Fruit fly (Drosophila melanogaster) whole organism, prepupa: ENCODE measurements around the gene oaf.
A peak's percentile ranks its signal among the peaks of the same experiment; 100 is the strongest.

ENCODE experiments used
- Blimp-1 ChIP-seq: fragments of 200-800 bp; sonication (Bioruptor generic); optimal IDR thresholded peaks from 3 replicates; lab custom pipeline; 2017; ENCODE audit warnings: missing biosample characterization, missing genetic modification characterization, mild to moderate bottlenecking, moderate library complexity, missing genetic modification reagents
- CG10669 ChIP-seq: fragments of 200-800 bp; sonication (Bioruptor generic); optimal IDR thresholded peaks from 3 replicates; lab custom pipeline; 2018; ENCODE audit warnings: missing biosample characterization, mild to moderate bottlenecking, missing genetic modification characterization, moderate library complexity
- CG11294 ChIP-seq: fragments of 200-800 bp; sonication (Bioruptor generic); IDR thresholded peaks from 2 replicates; pipeline ENCODE4 v1.3.6; 2022; ENCODE audit warnings: missing biosample characterization, missing genetic modification characterization
- CG15336 ChIP-seq: fragments of 200-800 bp; sonication (Bioruptor generic); IDR thresholded peaks from 2 replicates; pipeline ENCODE4 v1.3.6; 2022; ENCODE audit warnings: missing biosample characterization, missing genetic modification characterization
- CG1621 ChIP-seq: fragments of 200-800 bp; sonication (Bioruptor generic); optimal IDR thresholded peaks from 3 replicates; lab custom pipeline; 2018; ENCODE audit warnings: missing biosample characterization, mild to moderate bottlenecking, missing genetic modification characterization
- CG16779 ChIP-seq: fragments of 200-800 bp; sonication (Bioruptor generic); optimal IDR thresholded peaks from 3 replicates; lab custom pipeline; 2017; ENCODE audit warnings: missing biosample characterization, mild to moderate bottlenecking, missing genetic modification characterization
- CG3032 ChIP-seq: fragments of 200-800 bp; optimal IDR thresholded peaks from 2 replicates; lab custom pipeline; 2019; ENCODE audit warnings: missing biosample characterization, mild to moderate bottlenecking, missing genetic modification characterization, moderate library complexity
- CG31627 ChIP-seq: fragments of 200-800 bp; sonication (Bioruptor generic); optimal IDR thresholded peaks from 3 replicates; lab custom pipeline; 2016; ENCODE audit warnings: missing biosample characterization, missing genetic modification characterization
- CG32006 ChIP-seq: fragments of 200-800 bp; sonication (Bioruptor generic); optimal IDR thresholded peaks from 3 replicates; lab custom pipeline; 2017; ENCODE audit warnings: missing biosample characterization, mild to moderate bottlenecking, missing genetic modification characterization
- CG3919 ChIP-seq: fragments of 200-800 bp; sonication (Bioruptor generic); optimal IDR thresholded peaks from 3 replicates; lab custom pipeline; 2016; ENCODE audit warnings: missing biosample characterization, missing genetic modification characterization
- CG4318 ChIP-seq: fragments of 200-800 bp; sonication (Bioruptor generic); optimal IDR thresholded peaks from 3 replicates; lab custom pipeline; 2017; ENCODE audit warnings: missing biosample characterization, mild to moderate bottlenecking, missing genetic modification characterization
- CG6163 ChIP-seq: fragments of 200-800 bp; sonication (Bioruptor generic); IDR thresholded peaks from 3 replicates; pipeline ENCODE4 v1.3.6; 2022; ENCODE audit warnings: missing biosample characterization, missing genetic modification characterization
- CG6276 ChIP-seq: fragments of 200-800 bp; sonication (Bioruptor generic); optimal IDR thresholded peaks from 2 replicates; lab custom pipeline; 2017; ENCODE audit warnings: missing biosample characterization, mild to moderate bottlenecking, missing genetic modification characterization
- CG6792 ChIP-seq: fragments of 200-800 bp; sonication (Bioruptor generic); optimal IDR thresholded peaks from 3 replicates; lab custom pipeline; 2016; ENCODE audit warnings: missing biosample characterization, missing genetic modification characterization
- CG6808 ChIP-seq: fragments of 200-800 bp; sonication (Bioruptor generic); optimal IDR thresholded peaks from 3 replicates; lab custom pipeline; 2017; ENCODE audit warnings: missing biosample characterization, missing genetic modification characterization, mild to moderate bottlenecking, moderate library complexity, missing genetic modification reagents
- CG6854 ChIP-seq: fragments of 200-800 bp; sonication (Bioruptor generic); optimal IDR thresholded peaks from 2 replicates; lab custom pipeline; 2017; ENCODE audit warnings: missing biosample characterization, mild to moderate bottlenecking, missing genetic modification characterization
- CG7368 ChIP-seq: fragments of 200-800 bp; sonication (Bioruptor generic); optimal IDR thresholded peaks from 3 replicates; lab custom pipeline; 2016; ENCODE audit warnings: missing biosample characterization, missing genetic modification characterization
- CG8119 ChIP-seq: fragments of 200-800 bp; sonication (Bioruptor generic); IDR thresholded peaks from 3 replicates; pipeline ENCODE4 v1.3.6; 2022; ENCODE audit warnings: missing biosample characterization, missing genetic modification characterization
- CG8319 ChIP-seq: fragments of 200-800 bp; sonication (Bioruptor generic); optimal IDR thresholded peaks from 3 replicates; lab custom pipeline; 2016; ENCODE audit warnings: missing biosample characterization, missing genetic modification characterization
- CG8632 ChIP-seq: fragments of 200-800 bp; sonication (Bioruptor generic); optimal IDR thresholded peaks from 3 replicates; lab custom pipeline; 2016; ENCODE audit warnings: missing biosample characterization, missing genetic modification characterization
- CG9139 ChIP-seq: fragments of 200-800 bp; sonication (Bioruptor generic); optimal IDR thresholded peaks from 3 replicates; lab custom pipeline; 2017; ENCODE audit warnings: missing biosample characterization, mild to moderate bottlenecking, missing genetic modification characterization
- Eip75B ChIP-seq: fragments of 200-800 bp; sonication (Bioruptor generic); optimal IDR thresholded peaks from 3 replicates; lab custom pipeline; 2016; ENCODE audit warnings: missing biosample characterization, missing genetic modification characterization
- Eip78C ChIP-seq: fragments of 200-800 bp; sonication (Bioruptor generic); peaks from one replicate; lab custom pipeline; 2016; ENCODE audit warnings: missing biosample characterization, missing genetic modification characterization
- Eip93F ChIP-seq: fragments of 200-800 bp; sonication (Bioruptor generic); optimal IDR thresholded peaks from 2 replicates; lab custom pipeline; 2016; ENCODE audit warnings: missing biosample characterization, mild to moderate bottlenecking, missing genetic modification characterization
- Ets21C ChIP-seq: fragments of 200-800 bp; sonication (Bioruptor generic); optimal IDR thresholded peaks from 3 replicates; lab custom pipeline; 2016; ENCODE audit warnings: missing biosample characterization, missing genetic modification characterization
- Ets96B ChIP-seq: fragments of 200-800 bp; optimal IDR thresholded peaks from 2 replicates; lab custom pipeline; 2019; ENCODE audit warnings: missing biosample characterization, mild to moderate bottlenecking, missing genetic modification characterization, moderate library complexity
- Gug ChIP-seq: fragments of 200-800 bp; sonication (Bioruptor generic); IDR thresholded peaks from 2 replicates; pipeline ENCODE4 v1.3.6; 2022; ENCODE audit warnings: missing biosample characterization, missing genetic modification characterization
- Hr38 ChIP-seq: sonication (Bioruptor generic); optimal IDR thresholded peaks from 2 replicates; lab custom pipeline; 2016; ENCODE audit warnings: missing biosample characterization, missing genetic modification characterization
- Hr39 ChIP-seq: fragments of 200-800 bp; sonication (Bioruptor generic); optimal IDR thresholded peaks from 2 replicates; lab custom pipeline; 2016; ENCODE audit warnings: missing biosample characterization, missing genetic modification characterization
- Hr4 ChIP-seq: fragments of 200-800 bp; sonication (Bioruptor generic); optimal IDR thresholded peaks from 3 replicates; lab custom pipeline; 2016; ENCODE audit warnings: missing biosample characterization, missing genetic modification characterization
- Lpt ChIP-seq: fragments of 200-800 bp; sonication (Bioruptor generic); optimal IDR thresholded peaks from 3 replicates; lab custom pipeline; 2016; ENCODE audit warnings: missing biosample characterization, missing genetic modification characterization
- Met ChIP-seq: fragments of 200-800 bp; sonication (Bioruptor generic); optimal IDR thresholded peaks from 3 replicates; lab custom pipeline; 2016; ENCODE audit warnings: missing biosample characterization, missing genetic modification characterization
- OdsH ChIP-seq: fragments of 200-800 bp; sonication (Bioruptor generic); optimal IDR thresholded peaks from 3 replicates; lab custom pipeline; 2016; ENCODE audit warnings: missing biosample characterization, missing genetic modification characterization
- Smox ChIP-seq: fragments of 200-800 bp; sonication (Bioruptor generic); optimal IDR thresholded peaks from 3 replicates; lab custom pipeline; 2016; ENCODE audit warnings: missing biosample characterization, missing genetic modification characterization
- Sox102F ChIP-seq: fragments of 200-800 bp; sonication (Bioruptor generic); optimal IDR thresholded peaks from 2 replicates; lab custom pipeline; 2016; ENCODE audit warnings: missing biosample characterization, mild to moderate bottlenecking, missing genetic modification characterization
- Sox14 ChIP-seq: fragments of 200-800 bp; sonication (Bioruptor generic); optimal IDR thresholded peaks from 3 replicates; lab custom pipeline; 2016; ENCODE audit warnings: missing biosample characterization, missing genetic modification characterization
- Sox15 ChIP-seq: fragments of 200-800 bp; sonication (Bioruptor generic); optimal IDR thresholded peaks from 3 replicates; lab custom pipeline; 2016; ENCODE audit warnings: missing biosample characterization, missing genetic modification characterization
- achi ChIP-seq: fragments of 200-800 bp; sonication (Bioruptor generic); optimal IDR thresholded peaks from 3 replicates; lab custom pipeline; 2016; ENCODE audit warnings: missing biosample characterization, missing genetic modification characterization
- acj6 ChIP-seq: fragments of 200-800 bp; sonication (Bioruptor generic); optimal IDR thresholded peaks from 3 replicates; lab custom pipeline; 2016; ENCODE audit warnings: missing biosample characterization, missing genetic modification characterization
- cyc ChIP-seq: fragments of 200-800 bp; sonication (Bioruptor generic); optimal IDR thresholded peaks from 3 replicates; lab custom pipeline; 2016; ENCODE audit warnings: missing biosample characterization, missing genetic modification characterization
- dac ChIP-seq: fragments of 200-800 bp; sonication (Bioruptor generic); optimal IDR thresholded peaks from 2 replicates; lab custom pipeline; 2017; ENCODE audit warnings: missing biosample characterization, mild to moderate bottlenecking, missing genetic modification characterization
- dsx ChIP-seq: fragments of 200-800 bp; optimal IDR thresholded peaks from 3 replicates; lab custom pipeline; 2019; ENCODE audit warnings: missing biosample characterization, mild to moderate bottlenecking, missing genetic modification characterization, moderate library complexity; ENCODE audit not compliant: poor library complexity, severe bottlenecking
- eg ChIP-seq: fragments of 200-800 bp; sonication (Bioruptor generic); IDR thresholded peaks from 3 replicates; pipeline ENCODE4 v1.3.6; 2022; ENCODE audit warnings: missing biosample characterization, missing genetic modification characterization
- esn ChIP-seq: fragments of 200-800 bp; sonication (Bioruptor generic); optimal IDR thresholded peaks from 2 replicates; lab custom pipeline; 2016; ENCODE audit warnings: missing biosample characterization, mild to moderate bottlenecking, missing genetic modification characterization, moderate library complexity
- fd59A ChIP-seq: fragments of 200-800 bp; sonication (Bioruptor generic); optimal IDR thresholded peaks from 2 replicates; lab custom pipeline; 2017; ENCODE audit warnings: missing biosample characterization, mild to moderate bottlenecking, missing genetic modification characterization, missing genetic modification reagents
- fkh ChIP-seq: fragments of 200-800 bp; sonication (Bioruptor generic); optimal IDR thresholded peaks from 3 replicates; lab custom pipeline; 2017; ENCODE audit warnings: missing biosample characterization, mild to moderate bottlenecking, missing genetic modification characterization, moderate library complexity
- lz ChIP-seq: fragments of 200-800 bp; sonication (Bioruptor generic); optimal IDR thresholded peaks from 3 replicates; lab custom pipeline; 2016; ENCODE audit warnings: missing biosample characterization, missing genetic modification characterization
- net ChIP-seq: fragments of 200-800 bp; sonication (Bioruptor generic); optimal IDR thresholded peaks from 3 replicates; lab custom pipeline; 2016; ENCODE audit warnings: missing biosample characterization, missing genetic modification characterization
- salr ChIP-seq, 2 experiments: fragments of 200-800 bp; sonication (Bioruptor generic); optimal IDR thresholded peaks; 3 replicates each; lab custom pipeline; 2016 to 2018; ENCODE audit warnings: missing biosample characterization in 2 of 2, missing genetic modification characterization in 2 of 2, mild to moderate bottlenecking in 1 of 2
- spab ChIP-seq: fragments of 200-800 bp; sonication (Bioruptor generic); optimal IDR thresholded peaks from 2 replicates; lab custom pipeline; 2017; ENCODE audit warnings: missing biosample characterization, mild to moderate bottlenecking, missing genetic modification characterization, missing genetic modification reagents
- ss ChIP-seq, 2 experiments: fragments of 200-800 bp; sonication (Bioruptor generic); optimal IDR thresholded peaks; 2 replicates in 1 of 2; 3 replicates in 1 of 2; lab custom pipeline; 2017 to 2018; ENCODE audit warnings: mild to moderate bottlenecking in 2 of 2, missing biosample characterization in 2 of 2, missing genetic modification characterization in 2 of 2, moderate library complexity in 1 of 2
- svp ChIP-seq: fragments of 200-800 bp; sonication (Bioruptor generic); peaks from one replicate; lab custom pipeline; 2016; ENCODE audit warnings: missing biosample characterization, missing genetic modification characterization
- vri ChIP-seq: fragments of 200-800 bp; sonication (Bioruptor generic); optimal IDR thresholded peaks from 3 replicates; lab custom pipeline; 2016; ENCODE audit warnings: missing biosample characterization, mild to moderate bottlenecking, missing genetic modification characterization

Gene oaf

DNA sequence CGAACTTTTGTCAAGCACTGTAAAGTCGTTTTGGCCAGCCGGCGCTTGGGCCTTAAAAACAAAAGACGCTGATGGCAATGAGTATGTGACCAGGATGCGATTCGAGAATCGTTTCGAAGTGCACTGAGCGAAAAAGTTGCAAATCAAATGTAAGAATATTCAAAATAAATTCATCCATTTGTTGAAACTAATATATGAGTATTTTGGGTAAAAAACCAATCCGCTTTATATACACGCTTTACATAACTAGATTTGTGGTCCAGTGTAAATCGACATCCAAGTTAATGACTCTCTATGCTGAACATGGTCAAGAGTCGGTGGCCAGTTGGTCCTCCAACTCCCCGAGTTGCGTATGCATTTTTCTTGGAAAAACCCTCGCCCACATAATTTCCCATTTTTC lies 7.5 kb upstream of the oaf start:
- TF ChIP-seq dsx (GFP tag; lab: Kevin White, UChicago) (peak; percentile 53), CG31627 (GFP tag; lab: Kevin White, UChicago) (peak; percentile 37), Sox102F (GFP tag; lab: Kevin White, UChicago) (peak; percentile 8), CG10669 (GFP tag; lab: Kevin White, UChicago) (peak; percentile 54), CG1621 (tag; lab: Kevin White, UChicago) (peak; percentile 53), vri (no peak), Lpt (GFP tag; lab: Kevin White, UChicago) (no peak), acj6 (GFP tag; lab: Kevin White, UChicago) (peak; percentile 32), OdsH (GFP tag; lab: Kevin White, UChicago) (peak; percentile 14), fd59A (GFP tag; lab: Kevin White, UChicago) (peak; percentile 51), CG3919 (GFP tag; lab: Kevin White, UChicago) (peak; percentile 65), Eip75B (peak; percentile 54), CG15336 (GFP tag; lab: Robert Waterston, UW) (no peak), Smox (GFP tag; lab: Kevin White, UChicago) (peak; percentile 40), CG11294 (GFP tag; lab: Robert Waterston, UW) (no peak), CG7368 (GFP tag; lab: Kevin White, UChicago) (no peak), CG16779 (tag; lab: Kevin White, UChicago) (no peak), CG6854 (GFP tag; lab: Kevin White, UChicago) (no peak), CG6808 (peak; percentile 56), svp (GFP tag; lab: Kevin White, UChicago) (peak; percentile 78), Hr38 (no peak), eg (GFP tag; lab: Robert Waterston, UW) (no peak), net (GFP tag; lab: Kevin White, UChicago) (no peak), CG8119 (0 out of 3 replicates have a peak, but pooled peaks have one; percentile 39), CG6276 (GFP tag; lab: Kevin White, UChicago) (no peak), dac (GFP tag; lab: Kevin White, UChicago) (no peak), CG6163 (GFP tag; lab: Robert Waterston, UW) (peak; percentile 52; the same call in 2 of the 3 replicates), CG4318 (no peak), esn (peak; percentile 47), CG32006 (GFP tag; lab: Kevin White, UChicago) (peak; percentile 26), Hr4 (GFP tag; lab: Kevin White, UChicago) (no peak), Blimp-1 (GFP tag; lab: Kevin White, UChicago) (no peak), CG9139 (GFP tag; lab: Kevin White, UChicago) (no peak), achi (GFP tag; lab: Kevin White, UChicago) (peak; percentile 43), Hr39 (peak; percentile 42), Sox14 (GFP tag; lab: Kevin White, UChicago) (peak; percentile 55), Gug (no peak), Met (GFP tag; lab: Kevin White, UChicago) (peak; percentile 50), Eip93F (GFP tag; lab: Kevin White, UChicago) (no peak), CG3032 (tag; lab: Kevin White, UChicago) (peak; percentile 58), fkh (GFP tag; lab: Kevin White, UChicago) (no peak), CG8632 (no peak), cyc (GFP tag; lab: Kevin White, UChicago) (peak; percentile 51), spab (peak; percentile 53), Ets96B (tag; lab: Kevin White, UChicago) (peak; percentile 70), Sox15 (GFP tag; lab: Kevin White, UChicago) (no peak), CG6792 (GFP tag; lab: Kevin White, UChicago) (peak; percentile 11), lz (GFP tag; lab: Kevin White, UChicago) (peak; percentile 40), CG8319 (GFP tag; lab: Kevin White, UChicago) (no peak), Ets21C (GFP tag; lab: Kevin White, UChicago) (no peak), ss (GFP tag; optimal IDR thresholded peaks at IDR 0.05; lab: Kevin White, UChicago) (peak; percentile 4 to 52), Eip78C (peak; percentile 84), salr (GFP tag; optimal IDR thresholded peaks at IDR 0.05; lab: Kevin White, UChicago) (peak; percentile 11 to 52)
